Fruit fly (Drosophila melanogaster) whole organism, prepupa: ENCODE data around the gene kek5.

Experiments used
- CG10631 ChIP-seq: fragments of 200-800 bp; sonication (Bioruptor generic); optimal IDR thresholded peaks from 2 replicates; lab custom pipeline; 2016; ENCODE audit warnings: missing biosample characterization, missing genetic modification characterization
- CG10669 ChIP-seq: fragments of 200-800 bp; sonication (Bioruptor generic); optimal IDR thresholded peaks from 3 replicates; lab custom pipeline; 2018; ENCODE audit warnings: missing biosample characterization, mild to moderate bottlenecking, missing genetic modification characterization, moderate library complexity
- CG11294 ChIP-seq: fragments of 200-800 bp; sonication (Bioruptor generic); IDR thresholded peaks from 2 replicates; pipeline ENCODE4 v1.3.6; 2022; ENCODE audit warnings: missing biosample characterization, missing genetic modification characterization
- CG11762 ChIP-seq: fragments of 200-800 bp; sonication (Bioruptor generic); optimal IDR thresholded peaks from 3 replicates; lab custom pipeline; 2016; ENCODE audit warnings: missing biosample characterization, missing genetic modification characterization; ENCODE audit not compliant: insufficient read depth
- CG1621 ChIP-seq: fragments of 200-800 bp; sonication (Bioruptor generic); optimal IDR thresholded peaks from 3 replicates; lab custom pipeline; 2018; ENCODE audit warnings: missing biosample characterization, mild to moderate bottlenecking, missing genetic modification characterization
- CG16779 ChIP-seq: fragments of 200-800 bp; sonication (Bioruptor generic); optimal IDR thresholded peaks from 3 replicates; lab custom pipeline; 2017; ENCODE audit warnings: missing biosample characterization, mild to moderate bottlenecking, missing genetic modification characterization
- CG3032 ChIP-seq: fragments of 200-800 bp; optimal IDR thresholded peaks from 2 replicates; lab custom pipeline; 2019; ENCODE audit warnings: missing biosample characterization, mild to moderate bottlenecking, missing genetic modification characterization, moderate library complexity
- CG32006 ChIP-seq: fragments of 200-800 bp; sonication (Bioruptor generic); optimal IDR thresholded peaks from 3 replicates; lab custom pipeline; 2017; ENCODE audit warnings: missing biosample characterization, mild to moderate bottlenecking, missing genetic modification characterization
- CG34406 ChIP-seq: fragments of 200-800 bp; sonication (Bioruptor generic); optimal IDR thresholded peaks from 3 replicates; lab custom pipeline; 2016; ENCODE audit warnings: missing biosample characterization, missing genetic modification characterization
- CG3919 ChIP-seq: fragments of 200-800 bp; sonication (Bioruptor generic); optimal IDR thresholded peaks from 3 replicates; lab custom pipeline; 2016; ENCODE audit warnings: missing biosample characterization, missing genetic modification characterization
- CG4318 ChIP-seq: fragments of 200-800 bp; sonication (Bioruptor generic); optimal IDR thresholded peaks from 3 replicates; lab custom pipeline; 2017; ENCODE audit warnings: missing biosample characterization, mild to moderate bottlenecking, missing genetic modification characterization
- CG6163 ChIP-seq: fragments of 200-800 bp; sonication (Bioruptor generic); IDR thresholded peaks from 3 replicates; pipeline ENCODE4 v1.3.6; 2022; ENCODE audit warnings: missing biosample characterization, missing genetic modification characterization
- CG6276 ChIP-seq: fragments of 200-800 bp; sonication (Bioruptor generic); optimal IDR thresholded peaks from 2 replicates; lab custom pipeline; 2017; ENCODE audit warnings: missing biosample characterization, mild to moderate bottlenecking, missing genetic modification characterization
- CG6854 ChIP-seq: fragments of 200-800 bp; sonication (Bioruptor generic); optimal IDR thresholded peaks from 2 replicates; lab custom pipeline; 2017; ENCODE audit warnings: missing biosample characterization, mild to moderate bottlenecking, missing genetic modification characterization
- CG8119 ChIP-seq: fragments of 200-800 bp; sonication (Bioruptor generic); IDR thresholded peaks from 3 replicates; pipeline ENCODE4 v1.3.6; 2022; ENCODE audit warnings: missing biosample characterization, missing genetic modification characterization
- CG8319 ChIP-seq: fragments of 200-800 bp; sonication (Bioruptor generic); optimal IDR thresholded peaks from 3 replicates; lab custom pipeline; 2016; ENCODE audit warnings: missing biosample characterization, missing genetic modification characterization
- CG8632 ChIP-seq: fragments of 200-800 bp; sonication (Bioruptor generic); optimal IDR thresholded peaks from 3 replicates; lab custom pipeline; 2016; ENCODE audit warnings: missing biosample characterization, missing genetic modification characterization
- CG9139 ChIP-seq: fragments of 200-800 bp; sonication (Bioruptor generic); optimal IDR thresholded peaks from 3 replicates; lab custom pipeline; 2017; ENCODE audit warnings: missing biosample characterization, mild to moderate bottlenecking, missing genetic modification characterization
- Eip75B ChIP-seq: fragments of 200-800 bp; sonication (Bioruptor generic); optimal IDR thresholded peaks from 3 replicates; lab custom pipeline; 2016; ENCODE audit warnings: missing biosample characterization, missing genetic modification characterization
- Eip78C ChIP-seq: fragments of 200-800 bp; sonication (Bioruptor generic); peaks from one replicate; lab custom pipeline; 2016; ENCODE audit warnings: missing biosample characterization, missing genetic modification characterization
- Eip93F ChIP-seq: fragments of 200-800 bp; sonication (Bioruptor generic); optimal IDR thresholded peaks from 2 replicates; lab custom pipeline; 2016; ENCODE audit warnings: missing biosample characterization, mild to moderate bottlenecking, missing genetic modification characterization
- Ets21C ChIP-seq: fragments of 200-800 bp; sonication (Bioruptor generic); optimal IDR thresholded peaks from 3 replicates; lab custom pipeline; 2016; ENCODE audit warnings: missing biosample characterization, missing genetic modification characterization
- Ets96B ChIP-seq: fragments of 200-800 bp; optimal IDR thresholded peaks from 2 replicates; lab custom pipeline; 2019; ENCODE audit warnings: missing biosample characterization, mild to moderate bottlenecking, missing genetic modification characterization, moderate library complexity
- Gug ChIP-seq: fragments of 200-800 bp; sonication (Bioruptor generic); IDR thresholded peaks from 2 replicates; pipeline ENCODE4 v1.3.6; 2022; ENCODE audit warnings: missing biosample characterization, missing genetic modification characterization
- Hr38 ChIP-seq: sonication (Bioruptor generic); optimal IDR thresholded peaks from 2 replicates; lab custom pipeline; 2016; ENCODE audit warnings: missing biosample characterization, missing genetic modification characterization
- Hr39 ChIP-seq: fragments of 200-800 bp; sonication (Bioruptor generic); optimal IDR thresholded peaks from 2 replicates; lab custom pipeline; 2016; ENCODE audit warnings: missing biosample characterization, missing genetic modification characterization
- Hr4 ChIP-seq: fragments of 200-800 bp; sonication (Bioruptor generic); optimal IDR thresholded peaks from 3 replicates; lab custom pipeline; 2016; ENCODE audit warnings: missing biosample characterization, missing genetic modification characterization
- Lpt ChIP-seq: fragments of 200-800 bp; sonication (Bioruptor generic); optimal IDR thresholded peaks from 3 replicates; lab custom pipeline; 2016; ENCODE audit warnings: missing biosample characterization, missing genetic modification characterization
- Met ChIP-seq: fragments of 200-800 bp; sonication (Bioruptor generic); optimal IDR thresholded peaks from 3 replicates; lab custom pipeline; 2016; ENCODE audit warnings: missing biosample characterization, missing genetic modification characterization
- OdsH ChIP-seq: fragments of 200-800 bp; sonication (Bioruptor generic); optimal IDR thresholded peaks from 3 replicates; lab custom pipeline; 2016; ENCODE audit warnings: missing biosample characterization, missing genetic modification characterization
- Sox102F ChIP-seq: fragments of 200-800 bp; sonication (Bioruptor generic); optimal IDR thresholded peaks from 2 replicates; lab custom pipeline; 2016; ENCODE audit warnings: missing biosample characterization, mild to moderate bottlenecking, missing genetic modification characterization
- Sox14 ChIP-seq: fragments of 200-800 bp; sonication (Bioruptor generic); optimal IDR thresholded peaks from 3 replicates; lab custom pipeline; 2016; ENCODE audit warnings: missing biosample characterization, missing genetic modification characterization
- Sox15 ChIP-seq: fragments of 200-800 bp; sonication (Bioruptor generic); optimal IDR thresholded peaks from 3 replicates; lab custom pipeline; 2016; ENCODE audit warnings: missing biosample characterization, missing genetic modification characterization
- achi ChIP-seq: fragments of 200-800 bp; sonication (Bioruptor generic); optimal IDR thresholded peaks from 3 replicates; lab custom pipeline; 2016; ENCODE audit warnings: missing biosample characterization, missing genetic modification characterization
- acj6 ChIP-seq: fragments of 200-800 bp; sonication (Bioruptor generic); optimal IDR thresholded peaks from 3 replicates; lab custom pipeline; 2016; ENCODE audit warnings: missing biosample characterization, missing genetic modification characterization
- esn ChIP-seq: fragments of 200-800 bp; sonication (Bioruptor generic); optimal IDR thresholded peaks from 2 replicates; lab custom pipeline; 2016; ENCODE audit warnings: missing biosample characterization, mild to moderate bottlenecking, missing genetic modification characterization, moderate library complexity
- fd59A ChIP-seq: fragments of 200-800 bp; sonication (Bioruptor generic); optimal IDR thresholded peaks from 2 replicates; lab custom pipeline; 2017; ENCODE audit warnings: missing biosample characterization, mild to moderate bottlenecking, missing genetic modification characterization, missing genetic modification reagents
- fkh ChIP-seq: fragments of 200-800 bp; sonication (Bioruptor generic); optimal IDR thresholded peaks from 3 replicates; lab custom pipeline; 2017; ENCODE audit warnings: missing biosample characterization, mild to moderate bottlenecking, missing genetic modification characterization, moderate library complexity
- pdm3 ChIP-seq: fragments of 200-800 bp; sonication (Bioruptor generic); optimal IDR thresholded peaks from 3 replicates; lab custom pipeline; 2016; ENCODE audit warnings: missing biosample characterization, missing genetic modification characterization
- salr ChIP-seq, 2 experiments: fragments of 200-800 bp; sonication (Bioruptor generic); optimal IDR thresholded peaks; 3 replicates each; lab custom pipeline; 2016 to 2018; ENCODE audit warnings: missing biosample characterization in 2 of 2, missing genetic modification characterization in 2 of 2, mild to moderate bottlenecking in 1 of 2
- spab ChIP-seq: fragments of 200-800 bp; sonication (Bioruptor generic); optimal IDR thresholded peaks from 2 replicates; lab custom pipeline; 2017; ENCODE audit warnings: missing biosample characterization, mild to moderate bottlenecking, missing genetic modification characterization, missing genetic modification reagents
- ss ChIP-seq, 2 experiments: fragments of 200-800 bp; sonication (Bioruptor generic); optimal IDR thresholded peaks; 2 replicates in 1 of 2; 3 replicates in 1 of 2; lab custom pipeline; 2017 to 2018; ENCODE audit warnings: mild to moderate bottlenecking in 2 of 2, missing biosample characterization in 2 of 2, missing genetic modification characterization in 2 of 2, moderate library complexity in 1 of 2
- svp ChIP-seq: fragments of 200-800 bp; sonication (Bioruptor generic); peaks from one replicate; lab custom pipeline; 2016; ENCODE audit warnings: missing biosample characterization, missing genetic modification characterization
- topi ChIP-seq: fragments of 200-800 bp; sonication (Bioruptor generic); optimal IDR thresholded peaks from 3 replicates; lab custom pipeline; 2016; ENCODE audit warnings: missing biosample characterization, missing genetic modification characterization
- vri ChIP-seq: fragments of 200-800 bp; sonication (Bioruptor generic); optimal IDR thresholded peaks from 3 replicates; lab custom pipeline; 2016; ENCODE audit warnings: missing biosample characterization, mild to moderate bottlenecking, missing genetic modification characterization

Gene kek5

DNA sequence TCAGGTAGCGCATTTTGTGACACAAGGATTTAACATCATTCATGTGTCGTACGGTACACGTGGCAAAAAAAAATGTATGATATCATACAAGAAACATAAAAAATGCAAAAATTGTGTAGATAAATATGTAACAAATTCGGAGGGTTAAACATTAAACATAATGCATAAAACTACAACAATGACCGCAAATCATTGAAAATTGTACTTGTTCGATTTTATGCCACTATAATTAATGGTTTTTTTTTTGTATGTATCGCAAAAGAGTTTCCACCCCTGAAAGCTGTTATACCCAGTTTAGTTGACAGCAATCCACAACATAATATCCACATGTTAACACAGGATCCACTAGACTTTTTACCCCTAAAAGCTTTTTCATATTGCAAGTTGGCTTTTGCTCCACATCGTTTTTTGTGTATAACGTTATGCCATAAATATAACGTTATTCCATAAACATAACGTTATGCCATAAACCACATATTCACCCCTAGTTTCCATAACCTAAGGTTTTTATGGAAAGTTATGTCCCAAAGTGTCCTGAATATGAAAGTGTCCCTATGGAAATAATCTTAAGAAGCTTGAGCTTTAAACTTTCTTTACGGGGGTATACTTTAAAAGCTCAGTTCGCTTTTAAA, 4.0 kb upstream of the kek5 start (continued):
- TF ChIP-seq CG6276 (no peak), acj6 (GFP tag; lab: Kevin White, UChicago) (no peak), spab (GFP tag; lab: Kevin White, UChicago) (no peak), fkh (GFP tag; lab: Kevin White, UChicago) (no peak), CG3919 (GFP tag; lab: Kevin White, UChicago) (no peak), svp (no peak), Eip78C (peak; percentile 44), CG4318 (peak; percentile 28), CG6163 (GFP tag; lab: Robert Waterston, UW) (no peak), CG3032 (tag; lab: Kevin White, UChicago) (no peak), Hr38 (GFP tag; lab: Kevin White, UChicago) (no peak), Met (GFP tag; lab: Kevin White, UChicago) (peak; percentile 31), Sox102F (GFP tag; lab: Kevin White, UChicago) (peak; percentile 55), CG8319 (GFP tag; lab: Kevin White, UChicago) (no peak), CG10631 (peak; percentile 42), CG34406 (GFP tag; lab: Kevin White, UChicago) (no peak), CG32006 (no peak), Sox14 (peak; percentile 40), CG8632 (peak; percentile 11), CG6854 (GFP tag; lab: Kevin White, UChicago) (no peak), CG1621 (tag; lab: Kevin White, UChicago) (no peak), pdm3 (peak; percentile 63), CG11294 (GFP tag; lab: Robert Waterston, UW) (no peak), CG11762 (GFP tag; lab: Kevin White, UChicago) (no peak), fd59A (no peak), Gug (GFP tag; lab: Robert Waterston, UW) (no peak), Ets21C (GFP tag; lab: Kevin White, UChicago) (no peak), CG10669 (GFP tag; lab: Kevin White, UChicago) (no peak)

DNA sequence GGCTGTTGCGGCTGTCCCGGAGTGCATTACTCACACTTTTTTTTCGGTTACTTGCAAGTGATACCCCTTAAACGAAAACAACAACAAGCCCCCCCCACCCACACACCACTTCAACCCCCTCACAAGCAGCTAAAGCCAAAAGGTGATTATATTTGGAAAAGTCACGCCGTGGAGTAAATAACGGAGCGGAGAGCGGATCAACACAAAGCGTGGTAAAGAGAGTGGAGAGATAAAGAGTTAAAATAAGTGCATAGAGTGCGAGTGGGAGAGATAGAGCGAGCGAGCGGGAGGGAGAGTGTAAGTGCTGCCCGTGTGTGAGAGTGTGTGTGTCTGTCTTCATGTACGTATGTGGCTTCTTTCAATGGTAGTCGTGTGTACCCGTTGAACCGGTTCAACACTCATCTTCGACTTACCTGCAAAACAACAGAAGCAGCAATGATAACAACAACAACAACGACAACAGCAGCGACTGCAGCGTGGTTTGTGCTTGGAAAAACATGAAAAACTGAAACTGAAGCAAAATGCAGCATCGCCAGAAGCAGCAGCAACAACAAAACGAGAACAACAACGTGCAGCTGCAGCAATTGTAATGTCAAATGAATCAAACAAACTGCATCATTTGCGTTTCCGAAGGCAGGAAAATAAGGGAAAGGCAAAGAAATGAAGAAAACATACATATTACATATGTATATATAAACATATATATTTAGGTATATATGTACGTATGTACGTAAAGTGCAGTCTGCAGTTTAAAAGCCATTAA, 642 bp downstream of the kek5 start:
- TF ChIP-seq CG8119 (no peak), salr (GFP tag; optimal IDR thresholded peaks at IDR 0.05; lab: Kevin White, UChicago) (no peak), Hr4 (GFP tag; lab: Kevin White, UChicago) (no peak), Ets96B (tag; lab: Kevin White, UChicago) (no peak), pdm3 (no peak), Eip78C (peak; percentile 59), ss (GFP tag; optimal IDR thresholded peaks at IDR 0.05; lab: Kevin White, UChicago) (peak in 1 of 2 experiments; percentile 24), Hr39 (GFP tag; lab: Kevin White, UChicago) (no peak), CG8632 (no peak), OdsH (no peak), achi (GFP tag; lab: Kevin White, UChicago) (no peak), CG1621 (tag; lab: Kevin White, UChicago) (no peak), Sox102F (GFP tag; lab: Kevin White, UChicago) (no peak), CG4318 (no peak), topi (no peak), svp (peak; percentile 28), CG9139 (GFP tag; lab: Kevin White, UChicago) (no peak), esn (no peak), CG11294 (GFP tag; lab: Robert Waterston, UW) (no peak), CG3919 (GFP tag; lab: Kevin White, UChicago) (no peak), CG16779 (tag; lab: Kevin White, UChicago) (no peak), Sox15 (no peak), Lpt (peak; percentile 46), Eip93F (no peak), Eip75B (GFP tag; lab: Kevin White, UChicago) (no peak), CG32006 (no peak), CG10669 (GFP tag; lab: Kevin White, UChicago) (no peak), acj6 (GFP tag; lab: Kevin White, UChicago) (no peak), Gug (GFP tag; lab: Robert Waterston, UW) (no peak), fkh (GFP tag; lab: Kevin White, UChicago) (peak; percentile 56), vri (GFP tag; lab: Kevin White, UChicago) (no peak), Hr38 (GFP tag; lab: Kevin White, UChicago) (no peak), CG6276 (no peak), CG6854 (GFP tag; lab: Kevin White, UChicago) (no peak), CG6163 (GFP tag; lab: Robert Waterston, UW) (peak; percentile 54), CG34406 (GFP tag; lab: Kevin White, UChicago) (no peak)
